Worm (Caenorhabditis elegans): Measurements from ENCODE around the gene flp-11.

flp-11 gene

DNA sequence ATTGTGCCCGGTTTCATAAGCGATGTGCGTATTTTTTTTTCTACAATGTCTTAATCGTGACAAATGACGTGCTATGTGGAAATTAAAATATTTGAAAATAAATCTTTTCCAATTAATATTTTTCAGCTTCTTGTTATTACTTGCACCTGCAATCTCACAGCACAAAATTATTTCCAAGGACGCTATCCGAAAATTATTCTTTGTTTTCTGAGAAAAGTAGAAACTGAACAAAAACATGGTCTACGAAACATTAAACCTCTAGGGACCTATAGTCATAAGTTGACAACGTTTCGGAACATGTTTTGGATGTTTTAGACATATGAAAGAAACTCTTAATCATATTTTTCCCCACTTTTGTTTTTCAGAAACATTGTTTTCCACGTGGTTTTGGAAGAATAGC is 49.6 kb downstream of the flp-11 start:
- TF ChIP-seq fkh-10 (GFP tag; optimal IDR thresholded peaks at IDR 0.05), result no peak
- peak; percentile 74 for TF ChIP-seq aha-1 (tag)

Measured in whole organism, L4 larva.